Worm (Caenorhabditis elegans): ENCODE results near the gene sqv-8.

sqv-8 gene

DNA sequence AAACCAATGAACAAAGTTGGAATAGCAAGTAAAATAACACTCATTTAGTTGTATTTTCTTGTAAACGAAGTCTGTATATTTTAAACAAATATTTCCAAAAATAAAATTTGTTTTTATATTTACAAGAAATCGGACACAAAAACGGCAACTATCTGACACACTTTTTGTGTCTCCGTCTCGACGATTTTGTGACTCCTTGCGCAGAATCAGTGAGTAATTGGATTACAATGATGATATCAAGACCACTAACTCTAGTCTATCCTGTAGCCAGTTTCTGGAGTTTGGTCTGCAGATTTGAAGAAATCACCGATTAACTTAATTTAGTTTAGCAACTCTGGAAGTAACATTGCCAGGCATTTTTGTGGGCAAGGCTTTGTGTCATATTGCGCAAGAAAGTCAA lies 16.0 kb downstream of the sqv-8 start, which contains the start of gene cyp-13A10:
Gene cyp-13A10, minus strand, starts transcription at position 88 of the 400 bp plus-strand sequence.
- peak; percentile 53 for TF ChIP-seq nhr-28 (tag; optimal IDR thresholded peaks at IDR 0.05)
- TF ChIP-seq arid-1 (GFP tag; conservative IDR thresholded peaks at IDR 0.05) = no peak

DNA sequence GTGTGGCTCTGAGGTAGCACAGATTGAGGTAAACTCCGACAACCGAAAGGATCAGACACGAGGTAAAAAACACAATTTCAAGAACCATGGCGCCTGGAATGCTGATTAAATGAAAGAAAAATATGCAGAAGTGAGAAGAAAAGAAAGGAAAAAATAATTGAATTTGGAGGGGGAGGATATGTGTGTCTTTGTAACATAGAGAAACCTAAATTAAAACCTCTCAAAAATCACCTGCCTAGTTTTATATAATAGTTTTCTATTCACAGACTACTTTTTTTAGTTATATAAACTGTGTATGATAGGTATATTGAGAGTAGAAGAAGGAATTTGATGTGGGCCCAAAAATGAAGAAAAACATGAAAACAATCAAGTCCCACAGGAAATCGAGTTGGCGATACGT lies 18.8 kb downstream of the sqv-8 start, which contains the start of gene ZK1320.5:
Gene ZK1320.5, minus strand, starts transcription at position 101 of the 400 bp plus-strand sequence.
- TF ChIP-seq hlh-11 (tag; optimal IDR thresholded peaks at IDR 0.05) = no peak
- no peak for TF ChIP-seq aly-2 (tag; optimal IDR thresholded peaks at IDR 0.05)
- TF ChIP-seq saeg-2 (GFP tag; IDR thresholded peaks at IDR 0.05) = no peak

DNA sequence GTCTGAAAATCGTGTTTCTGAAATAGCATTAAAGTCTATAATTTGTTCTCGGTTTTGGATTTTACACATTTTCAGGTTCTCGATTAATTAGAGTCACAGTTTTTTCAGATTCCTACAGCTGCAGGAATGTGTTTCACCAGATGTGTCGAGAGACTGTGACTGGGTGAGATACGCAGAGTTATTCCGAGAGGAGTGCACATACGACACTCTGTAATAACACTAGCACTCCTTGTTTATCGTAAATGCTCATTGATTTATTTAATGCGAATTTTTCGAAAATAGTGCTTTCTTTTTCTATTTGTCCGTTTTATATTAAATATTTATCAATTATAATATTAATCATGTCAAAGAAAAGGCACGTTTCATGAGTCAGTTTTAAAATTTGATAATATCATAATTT lies 20.6 kb downstream of the sqv-8 start, which contains the start of gene ZK1320.11:
Gene ZK1320.11, plus strand, starts transcription at position 243 of the 400 bp plus-strand sequence.
- TF ChIP-seq ctbp-1 (GFP tag; IDR thresholded peaks at IDR 0.05) (no peak), lir-3 (tag; optimal IDR thresholded peaks at IDR 0.05) (no peak), T20F7.1 (GFP tag; optimal IDR thresholded peaks at IDR 0.05) (peak; percentile 46), daf-16 (GFP tag; optimal IDR thresholded peaks at IDR 0.05) (no peak), daf-16 (tag; optimal IDR thresholded peaks at IDR 0.05) (peak; percentile 42)

DNA sequence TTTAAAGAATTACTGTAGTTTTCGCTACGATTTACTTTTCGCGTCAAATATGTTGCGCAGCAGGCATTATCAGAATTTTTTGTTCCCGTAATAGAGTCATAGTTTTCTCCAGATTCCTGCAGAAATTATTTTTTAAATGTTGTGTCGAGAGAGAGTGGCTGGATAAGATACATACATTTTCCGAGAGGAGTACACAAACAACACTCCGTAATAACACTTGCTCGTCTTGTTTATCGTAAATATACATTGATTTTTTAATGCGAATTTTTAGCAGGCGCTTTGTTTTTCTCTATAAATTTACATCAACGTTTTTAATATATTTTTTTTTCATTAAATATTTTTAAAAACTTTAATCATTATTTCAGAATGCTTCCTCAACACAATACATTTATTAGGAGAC lies 22.2 kb downstream of the sqv-8 start, which contains the start of gene taf-8:
Gene taf-8, plus strand, starts transcription at position 360 of the 400 bp plus-strand sequence.
- TF ChIP-seq gei-8 (GFP tag; optimal IDR thresholded peaks at IDR 0.05) (no peak), Y75B8A.6 (GFP tag; IDR thresholded peaks at IDR 0.05) (no peak), aha-1 (tag) (peak; percentile 78), lsy-2 (tag; optimal IDR thresholded peaks at IDR 0.05) (peak in 1 of 2 experiments; percentile 82), daf-16 (GFP tag; optimal IDR thresholded peaks at IDR 0.05) (no peak), daf-16 (tag; optimal IDR thresholded peaks at IDR 0.05) (peak; percentile 42), nhr-28 (tag; optimal IDR thresholded peaks at IDR 0.05) (peak; percentile 9), saeg-2 (GFP tag; IDR thresholded peaks at IDR 0.05) (no peak), nhr-111 (GFP tag; optimal IDR thresholded peaks at IDR 0.05) (no peak), php-3 (GFP tag; IDR thresholded peaks at IDR 0.05) (no peak), pha-4 (GFP tag; IDR thresholded peaks at IDR 0.05) (no peak), pha-4 (tag; optimal IDR thresholded peaks at IDR 0.05) (no peak), ces-1 (GFP tag; optimal IDR thresholded peaks at IDR 0.05) (no peak), ceh-62 (tag; optimal IDR thresholded peaks at IDR 0.05) (no peak), unc-62 (GFP tag; optimal IDR thresholded peaks at IDR 0.05 in 1 of 2) (peak in 1 of 2 experiments; percentile 59), unc-62 (tag; optimal IDR thresholded peaks at IDR 0.05) (no peak), fkh-10 (GFP tag; optimal IDR thresholded peaks at IDR 0.05) (peak; percentile 26), dpl-1 (GFP tag; optimal IDR thresholded peaks at IDR 0.05) (peak; percentile 66), T26A8.4 (GFP tag; IDR thresholded peaks at IDR 0.05) (no peak), zfp-3 (GFP tag; conservative IDR thresholded peaks at IDR 0.05) (no peak), nhr-48 (tag; optimal IDR thresholded peaks at IDR 0.05) (no peak), mes-2 (tag; optimal IDR thresholded peaks at IDR 0.05; ENCODE audit: poor library complexity, severe bottlenecking) (peak; percentile 60), sdz-12 (GFP tag; optimal IDR thresholded peaks at IDR 0.05) (no peak), Y48G9A.11 (GFP tag; IDR thresholded peaks at IDR 0.05) (peak; percentile 98), duxl-1 (tag; optimal IDR thresholded peaks at IDR 0.05; ENCODE audit: poor library complexity) (no peak), unc-39 (tag; optimal IDR thresholded peaks at IDR 0.05) (no peak), rbr-2 (tag; optimal IDR thresholded peaks at IDR 0.05) (no peak), jun-1 (tag; optimal IDR thresholded peaks at IDR 0.05) (no peak), tag-97 (GFP tag; IDR thresholded peaks at IDR 0.05) (no peak), nhr-11 (tag; optimal IDR thresholded peaks at IDR 0.05) (peak; percentile 21), R02D3.7 (tag; optimal IDR thresholded peaks at IDR 0.05) (peak; percentile 68), nhr-237 (tag; optimal IDR thresholded peaks at IDR 0.05) (no peak), lir-3 (tag; optimal IDR thresholded peaks at IDR 0.05) (no peak), mep-1 (tag; optimal IDR thresholded peaks at IDR 0.05) (no peak), nhr-41 (GFP tag; IDR thresholded peaks at IDR 0.05) (no peak), T20F7.1 (GFP tag; optimal IDR thresholded peaks at IDR 0.05) (peak; percentile 97), ceh-32 (tag; optimal IDR thresholded peaks at IDR 0.05; ENCODE audit: poor library complexity) (no peak), ctbp-1 (GFP tag; IDR thresholded peaks at IDR 0.05) (no peak), attf-4 (tag; optimal IDR thresholded peaks at IDR 0.05) (no peak)
